Worm (Caenorhabditis elegans) whole organism, young adult: ENCODE measurements around the gene try-1.

Experiments used
- B0019.2 ChIP-seq: fragments of 200-800 bp; sonication (Bioruptor generic); conservative IDR thresholded peaks from 2 replicates; pipeline ENCODE4 v1.3.6; 2022; ENCODE audit warnings: missing genetic modification reagents, missing genetic modification characterization, missing compliant biosample characterization
- B0035.1 ChIP-seq: sonication (generic microtip); optimal IDR thresholded peaks from 2 replicates; lab custom pipeline; 2016; ENCODE audit warnings: missing genetic modification characterization, mild to moderate bottlenecking, missing compliant biosample characterization, missing genotype, missing genetic modification reagents
- B0261.1 ChIP-seq: sonication (generic microtip); optimal IDR thresholded peaks from 2 replicates; lab custom pipeline; 2016; ENCODE audit warnings: mild to moderate bottlenecking, missing genetic modification characterization, moderate library complexity, missing compliant biosample characterization
- C06A6.2 ChIP-seq: fragments of 200-800 bp; sonication (Bioruptor generic); conservative IDR thresholded peaks from 2 replicates; pipeline ENCODE4 v1.3.6; 2022; ENCODE audit warnings: missing genetic modification characterization, missing compliant biosample characterization
- F10E7.11 ChIP-seq: sonication (generic microtip); optimal IDR thresholded peaks from 2 replicates; lab custom pipeline; 2017; ENCODE audit warnings: mild to moderate bottlenecking, missing genetic modification characterization, moderate library complexity, missing compliant biosample characterization
- F22D6.2 ChIP-seq: sonication (generic microtip); optimal IDR thresholded peaks from 2 replicates; lab custom pipeline; 2016; ENCODE audit warnings: mild to moderate bottlenecking, missing genetic modification characterization, missing compliant biosample characterization
- F37B4.10 ChIP-seq: fragments of 200-800 bp; sonication (Bioruptor generic); IDR thresholded peaks from 2 replicates; pipeline ENCODE4 v1.3.6; 2022; ENCODE audit warnings: missing genetic modification characterization, missing compliant biosample characterization
- F57A8.1 ChIP-seq: fragments of 200-800 bp; sonication (Bioruptor generic); optimal IDR thresholded peaks from 2 replicates; lab custom pipeline; 2018; ENCODE audit warnings: mild to moderate bottlenecking, missing genetic modification characterization, moderate library complexity, missing compliant biosample characterization
- K12H6.12 ChIP-seq: fragments of 200-800 bp; sonication (Bioruptor generic); optimal IDR thresholded peaks from 2 replicates; lab custom pipeline; 2018; ENCODE audit warnings: mild to moderate bottlenecking, missing genetic modification characterization, missing compliant biosample characterization
- T26A5.8 ChIP-seq: sonication (generic microtip); optimal IDR thresholded peaks from 2 replicates; lab custom pipeline; 2016; ENCODE audit warnings: missing genetic modification characterization, missing compliant biosample characterization
- Y56A3A.18 ChIP-seq: fragments of 200-800 bp; sonication (Bioruptor generic); IDR thresholded peaks from 2 replicates; pipeline ENCODE4 v1.3.6; 2022; ENCODE audit warnings: missing genetic modification reagents, missing genetic modification characterization, missing compliant biosample characterization
- Y79H2A.3 ChIP-seq: fragments of 200-800 bp; sonication (Bioruptor generic); conservative IDR thresholded peaks from 2 replicates; pipeline ENCODE4 v1.3.6; 2022; ENCODE audit warnings: missing genetic modification reagents, missing genetic modification characterization, missing compliant biosample characterization
- aptf-3 ChIP-seq: fragments of 200-800 bp; sonication (Bioruptor generic); IDR thresholded peaks from 2 replicates; pipeline ENCODE4 v1.3.6; 2022; ENCODE audit warnings: missing genetic modification characterization, missing compliant biosample characterization
- attf-3 ChIP-seq: fragments of 200-800 bp; sonication (Bioruptor generic); conservative IDR thresholded peaks from 2 replicates; pipeline ENCODE4 v1.3.6; 2022; ENCODE audit warnings: missing genetic modification reagents, missing genetic modification characterization, missing compliant biosample characterization
- attf-6 ChIP-seq: fragments of 200-800 bp; sonication (Bioruptor generic); IDR thresholded peaks from 2 replicates; pipeline ENCODE4 v1.3.6; 2022; ENCODE audit warnings: missing genetic modification reagents, missing genetic modification characterization, missing compliant biosample characterization
- bed-1 ChIP-seq: fragments of 200-800 bp; sonication (Bioruptor generic); IDR thresholded peaks from 2 replicates; pipeline ENCODE4 v1.3.6; 2022; ENCODE audit warnings: missing genetic modification reagents, missing genetic modification characterization, missing compliant biosample characterization
- bed-2 ChIP-seq: fragments of 200-800 bp; sonication (Bioruptor generic); IDR thresholded peaks from 2 replicates; pipeline ENCODE4 v1.3.6; 2022; ENCODE audit warnings: missing genetic modification reagents, missing genetic modification characterization, missing compliant biosample characterization
- ccch-3 ChIP-seq: fragments of 200-800 bp; sonication (Bioruptor generic); optimal IDR thresholded peaks from 2 replicates; lab custom pipeline; 2018; ENCODE audit warnings: mild to moderate bottlenecking, missing genetic modification characterization, missing compliant biosample characterization
- ceh-100 ChIP-seq: fragments of 200-800 bp; sonication (Bioruptor generic); IDR thresholded peaks from 2 replicates; pipeline ENCODE4 v1.3.6; 2022; ENCODE audit warnings: missing genetic modification reagents, missing genetic modification characterization, missing compliant biosample characterization
- ceh-27 ChIP-seq: fragments of 200-800 bp; sonication (Bioruptor generic); optimal IDR thresholded peaks from 2 replicates; lab custom pipeline; 2018; ENCODE audit warnings: mild to moderate bottlenecking, missing genetic modification characterization, moderate library complexity, missing compliant biosample characterization
- ceh-58 ChIP-seq: fragments of 200-800 bp; sonication (Bioruptor generic); IDR thresholded peaks from 2 replicates; pipeline ENCODE4 v1.3.6; 2022; ENCODE audit warnings: missing genetic modification characterization, missing compliant biosample characterization
- ceh-79 ChIP-seq: sonication (generic microtip); optimal IDR thresholded peaks from 2 replicates; lab custom pipeline; 2017; ENCODE audit warnings: mild to moderate bottlenecking, missing genetic modification characterization, missing compliant biosample characterization
- chd-7 ChIP-seq: sonication (generic microtip); optimal IDR thresholded peaks from 2 replicates; lab custom pipeline; 2016; ENCODE audit warnings: mild to moderate bottlenecking, missing genetic modification characterization, moderate library complexity, missing compliant biosample characterization
- die-1 ChIP-seq: sonication (generic microtip); optimal IDR thresholded peaks from 2 replicates; lab custom pipeline; 2016; ENCODE audit warnings: missing genotype, mild to moderate bottlenecking, missing genetic modification characterization, missing compliant biosample characterization
- dox-1 ChIP-seq: fragments of 200-800 bp; sonication (Bioruptor generic); IDR thresholded peaks from 2 replicates; pipeline ENCODE4 v1.3.6; 2022; ENCODE audit warnings: missing genetic modification reagents, missing genetic modification characterization, missing compliant biosample characterization
- dpl-1 ChIP-seq: fragments of 150-350 bp; optimal IDR thresholded peaks from 2 replicates; lab custom pipeline; 2014; ENCODE audit warnings: missing biosample characterization, missing genetic modification reagents, missing genetic modification characterization
- ets-4 ChIP-seq: fragments of 200-800 bp; sonication (Bioruptor generic); optimal IDR thresholded peaks from 2 replicates; lab custom pipeline; 2018; ENCODE audit warnings: mild to moderate bottlenecking, missing genetic modification characterization, missing compliant biosample characterization
- gei-17 ChIP-seq: fragments of 200-800 bp; sonication (Bioruptor generic); optimal IDR thresholded peaks from 2 replicates; lab custom pipeline; 2018; ENCODE audit warnings: mild to moderate bottlenecking, missing genetic modification characterization, missing compliant biosample characterization
- hmg-20 ChIP-seq: fragments of 200-800 bp; sonication (Bioruptor generic); IDR thresholded peaks from 2 replicates; pipeline ENCODE4 v1.3.6; 2022; ENCODE audit warnings: missing genetic modification reagents, missing genetic modification characterization, missing compliant biosample characterization
- lin-54 ChIP-seq: fragments of 200-800 bp; sonication (Bioruptor generic); optimal IDR thresholded peaks from 2 replicates; lab custom pipeline; 2018; ENCODE audit warnings: mild to moderate bottlenecking, missing genetic modification characterization, missing compliant biosample characterization
- madf-3 ChIP-seq: fragments of 200-800 bp; sonication (Bioruptor generic); IDR thresholded peaks from 2 replicates; pipeline ENCODE4 v1.3.6; 2022; ENCODE audit warnings: missing genetic modification reagents, missing genetic modification characterization, missing compliant biosample characterization
- madf-8 ChIP-seq: fragments of 200-800 bp; sonication (Bioruptor generic); conservative IDR thresholded peaks from 2 replicates; pipeline ENCODE4 v1.3.6; 2022; ENCODE audit warnings: missing genetic modification reagents, missing genetic modification characterization, missing compliant biosample characterization
- mcd-1 ChIP-seq: fragments of 200-800 bp; sonication (Bioruptor generic); IDR thresholded peaks from 2 replicates; pipeline ENCODE4 v1.3.6; 2022; ENCODE audit warnings: missing genetic modification reagents, missing genetic modification characterization, missing compliant biosample characterization
- nfya-1 ChIP-seq: sonication (generic microtip); optimal IDR thresholded peaks from 2 replicates; lab custom pipeline; 2017; ENCODE audit warnings: antibody characterized with exemption, missing compliant biosample characterization, missing genetic modification characterization, borderline replicate concordance; ENCODE audit not compliant: insufficient read depth
- nfya-2 ChIP-seq: fragments of 200-800 bp; sonication (Bioruptor generic); IDR thresholded peaks from 2 replicates; pipeline ENCODE4 v1.3.6; 2022; ENCODE audit warnings: missing genetic modification reagents, missing genetic modification characterization, missing compliant biosample characterization
- nhr-179 ChIP-seq: sonication (generic microtip); optimal IDR thresholded peaks from 2 replicates; lab custom pipeline; 2016; ENCODE audit warnings: mild to moderate bottlenecking, missing genetic modification characterization, missing compliant biosample characterization
- nhr-90 ChIP-seq: sonication (generic microtip); optimal IDR thresholded peaks from 2 replicates; lab custom pipeline; 2016; ENCODE audit warnings: missing genotype, mild to moderate bottlenecking, missing genetic modification characterization, missing compliant biosample characterization
- rec-8 ChIP-seq, 2 experiments: sonication (generic microtip); optimal IDR thresholded peaks; 2 replicates each; lab custom pipeline; 2016; ENCODE audit warnings: mild to moderate bottlenecking in 2 of 2, missing genetic modification characterization in 2 of 2, missing genetic modification reagents in 2 of 2, missing genotype in 2 of 2, missing biosample characterization in 1 of 2, missing compliant biosample characterization in 1 of 2, moderate library complexity in 1 of 2
- snpc-1.1 ChIP-seq: sonication (generic microtip); optimal IDR thresholded peaks from 2 replicates; lab custom pipeline; 2017; ENCODE audit warnings: missing genetic modification characterization, mild to moderate bottlenecking, missing compliant biosample characterization, antibody characterized with exemption, moderate library complexity, missing genotype, missing genetic modification reagents; ENCODE audit not compliant: insufficient read depth
- snpc-3.4 ChIP-seq: sonication (generic microtip); optimal IDR thresholded peaks from 2 replicates; lab custom pipeline; 2017; ENCODE audit warnings: missing genetic modification characterization, mild to moderate bottlenecking, missing compliant biosample characterization, antibody characterized with exemption, moderate library complexity, missing genotype, missing genetic modification reagents
- tbp1 ChIP-seq: fragments of 200-800 bp; sonication (Bioruptor generic); optimal IDR thresholded peaks from 2 replicates; lab custom pipeline; 2018; ENCODE audit warnings: mild to moderate bottlenecking, missing genetic modification characterization, missing compliant biosample characterization
- tlf-1 ChIP-seq: fragments of 200-800 bp; sonication (Bioruptor generic); optimal IDR thresholded peaks from 2 replicates; lab custom pipeline; 2018; ENCODE audit warnings: mild to moderate bottlenecking, missing genetic modification characterization, missing compliant biosample characterization
- zfh-2 ChIP-seq: fragments of 200-800 bp; sonication (Bioruptor generic); conservative IDR thresholded peaks from 2 replicates; pipeline ENCODE4 v1.3.6; 2022; ENCODE audit warnings: missing genetic modification reagents, missing genetic modification characterization, missing compliant biosample characterization
- ztf-22 ChIP-seq: fragments of 200-800 bp; sonication (Bioruptor generic); optimal IDR thresholded peaks from 2 replicates; lab custom pipeline; 2018; ENCODE audit warnings: mild to moderate bottlenecking, missing genetic modification characterization, moderate library complexity, missing compliant biosample characterization
- ztf-25 ChIP-seq: fragments of 200-800 bp; sonication (Bioruptor generic); IDR thresholded peaks from 2 replicates; pipeline ENCODE4 v1.3.6; 2022; ENCODE audit warnings: missing genetic modification reagents, missing genetic modification characterization, missing compliant biosample characterization
- ztf-28 ChIP-seq: fragments of 200-800 bp; sonication (Bioruptor generic); IDR thresholded peaks from 2 replicates; pipeline ENCODE4 v1.3.6; 2022; ENCODE audit warnings: missing genetic modification reagents, missing genetic modification characterization, missing compliant biosample characterization
- ztf-6 ChIP-seq: fragments of 200-800 bp; sonication (Bioruptor generic); IDR thresholded peaks from 2 replicates; pipeline ENCODE4 v1.3.6; 2022; ENCODE audit warnings: missing genetic modification reagents, missing genetic modification characterization, missing compliant biosample characterization

try-1 gene

ce11 chrII:4902035-4902434 is 47.3 kb downstream of the try-1 start, which contains the start of gene R05F9.9 (continued):
- no peak for TF ChIP-seq F10E7.11 (tag; lab: Kevin White, UChicago)
- TF ChIP-seq Y79H2A.3 (GFP tag; lab: Robert Waterston, UW) = no peak
- TF ChIP-seq snpc-1.1 (tag; lab: Kevin White, UChicago) = no peak
- peak; percentile 28 for TF ChIP-seq gei-17 (GFP tag; lab: Kevin White, UChicago)
- 0 out of 2 replicates have a peak, but pooled peaks have one; percentile 1 for TF ChIP-seq madf-3 (GFP tag; lab: Robert Waterston, UW)
- no peak for TF ChIP-seq F37B4.10
- no peak for TF ChIP-seq nfya-2 (GFP tag; lab: Robert Waterston, UW)
- TF ChIP-seq attf-3 (GFP tag; lab: Robert Waterston, UW) = no peak
- TF ChIP-seq bed-2 = no peak
- no peak for TF ChIP-seq nfya-1 (tag; lab: Kevin White, UChicago)
- no peak for TF ChIP-seq snpc-3.4
- no peak for TF ChIP-seq madf-8 (GFP tag; lab: Robert Waterston, UW)
- no peak for TF ChIP-seq attf-6
- TF ChIP-seq dox-1 (GFP tag; lab: Robert Waterston, UW) = no peak
- no peak for TF ChIP-seq ztf-28 (GFP tag; lab: Robert Waterston, UW)
- no peak for TF ChIP-seq hmg-20 (GFP tag; lab: Robert Waterston, UW)
- peak; percentile 52; the same call in 1 of the 2 replicates for TF ChIP-seq mcd-1 (GFP tag; lab: Robert Waterston, UW)
- TF ChIP-seq ztf-25 (GFP tag; lab: Robert Waterston, UW) = no peak
- no peak for TF ChIP-seq bed-1 (GFP tag; lab: Robert Waterston, UW)
- no peak for TF ChIP-seq zfh-2 (GFP tag; lab: Robert Waterston, UW)
- TF ChIP-seq K12H6.12 (tag; lab: Kevin White, UChicago) = no peak
- no peak for TF ChIP-seq chd-7 (tag; lab: Kevin White, UChicago)
- TF ChIP-seq die-1 (tag; lab: Kevin White, UChicago) = no peak
- no peak for TF ChIP-seq ztf-22 (GFP tag; lab: Kevin White, UChicago)
- no peak for TF ChIP-seq ztf-6
- TF ChIP-seq C06A6.2 (GFP tag; lab: Robert Waterston, UW) = no peak
- no peak for TF ChIP-seq ceh-58 (GFP tag; lab: Robert Waterston, UW)
- TF ChIP-seq aptf-3 (GFP tag; lab: Robert Waterston, UW) = no peak
- no peak for TF ChIP-seq nhr-179 (tag; lab: Kevin White, UChicago)
- peak; percentile 10 for TF ChIP-seq nhr-90 (tag; lab: Kevin White, UChicago)
- peak; percentile 8 for TF ChIP-seq tlf-1 (GFP tag; lab: Kevin White, UChicago)
- no peak for TF ChIP-seq B0035.1 (tag; lab: Kevin White, UChicago)
- no peak for TF ChIP-seq F57A8.1 (GFP tag; lab: Kevin White, UChicago)
- TF ChIP-seq Y56A3A.18 (GFP tag; lab: Robert Waterston, UW) = no peak
- peak; percentile 59 for TF ChIP-seq lin-54 (GFP tag; lab: Kevin White, UChicago)
- TF ChIP-seq ceh-27 (GFP tag; lab: Kevin White, UChicago) = no peak
- TF ChIP-seq ccch-3 (GFP tag; lab: Kevin White, UChicago) = no peak
- no peak for TF ChIP-seq rec-8 (tag; optimal IDR thresholded peaks at IDR 0.05; lab: Kevin White, UChicago)
- no peak for TF ChIP-seq B0261.1 (tag; lab: Kevin White, UChicago)
- no peak for TF ChIP-seq B0019.2 (GFP tag; lab: Robert Waterston, UW)
- TF ChIP-seq ets-4 (GFP tag; lab: Kevin White, UChicago) = no peak
- no peak for TF ChIP-seq dpl-1 (GFP tag; lab: Kevin White, UChicago)
- no peak for TF ChIP-seq F22D6.2 (tag; lab: Kevin White, UChicago)
- peak; percentile 43 for TF ChIP-seq tbp1 (GFP tag; lab: Kevin White, UChicago)
- TF ChIP-seq T26A5.8 = no peak
- no peak for TF ChIP-seq ceh-100 (GFP tag; lab: Robert Waterston, UW)
- TF ChIP-seq ceh-79 (tag; lab: Kevin White, UChicago) = peak; percentile 12
